Fruit fly (Drosophila melanogaster) whole organism, wandering third instar larva: ENCODE measurements around the gene Lsp2.

Experiments
- Hr78 ChIP-seq: fragments of >200 bp; optimal IDR thresholded peaks from 2 replicates; lab custom pipeline; 2017; ENCODE audit warnings: missing biosample characterization, missing genetic modification characterization
- Mio ChIP-seq: sonication (Bioruptor generic); optimal IDR thresholded peaks from 2 replicates; lab custom pipeline; 2016; ENCODE audit warnings: missing biosample characterization, missing genetic modification characterization
- OdsH ChIP-seq: fragments of 200-800 bp; sonication (Bioruptor generic); optimal IDR thresholded peaks from 2 replicates; lab custom pipeline; 2016; ENCODE audit warnings: missing biosample characterization, mild to moderate bottlenecking, missing genetic modification characterization
- h ChIP-seq: fragments of 200-800 bp; sonication (Bioruptor generic); optimal IDR thresholded peaks from 3 replicates; lab custom pipeline; 2016; ENCODE audit warnings: missing biosample characterization, mild to moderate bottlenecking, missing genetic modification characterization
- sage ChIP-seq: fragments of 200-800 bp; sonication (Bioruptor generic); optimal IDR thresholded peaks from 2 replicates; lab custom pipeline; 2016; ENCODE audit warnings: missing biosample characterization, mild to moderate bottlenecking, missing genetic modification characterization

- TF ChIP-seq Mio (GFP tag; lab: Kevin White, UChicago), result no peak
- peak; percentile 78 for TF ChIP-seq OdsH (GFP tag; lab: Kevin White, UChicago)
- TF ChIP-seq sage (GFP tag; lab: Kevin White, UChicago), result no peak
- peak; percentile 68 for TF ChIP-seq h (GFP tag; lab: Kevin White, UChicago)
- TF ChIP-seq Hr78 (GFP tag; lab: Kevin White, UChicago), result no peak
These were observed 17.9 kb upstream of the Lsp2 start for dm6 chr3L:12111081-12111958.
